Fruit fly (Drosophila melanogaster): ENCODE measurements around the gene CG1090.

DNA sequence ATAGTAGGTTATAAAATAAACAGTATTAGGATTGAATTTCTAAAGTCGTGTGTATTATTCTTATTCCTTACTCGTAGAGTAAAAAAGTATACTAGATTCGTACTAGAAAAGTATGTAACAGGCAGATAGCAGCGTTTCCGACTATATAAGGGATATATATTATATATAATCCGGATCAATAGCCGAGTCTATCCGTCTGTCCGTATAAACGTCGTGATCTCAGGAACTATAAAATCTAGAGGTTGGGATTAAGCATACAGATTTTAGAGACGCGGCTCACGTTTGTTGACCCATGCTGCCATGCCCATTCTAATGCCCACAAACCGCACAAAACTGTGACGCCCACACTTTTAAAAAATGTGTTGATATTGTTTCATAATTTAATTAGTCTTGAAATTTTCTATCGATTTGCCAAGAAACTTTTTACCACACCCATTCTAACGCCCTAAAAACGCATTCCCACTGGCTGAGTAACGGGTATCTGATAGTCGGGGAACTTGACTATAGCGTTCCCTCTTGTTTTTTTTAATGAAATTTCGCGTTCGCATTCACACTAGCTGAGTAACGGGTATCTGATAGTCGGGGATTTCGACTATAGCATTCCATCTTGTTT lies 42.4 kb downstream of the CG1090 start, which contains the start of gene CG9853:
- no peak for TF ChIP-seq eg (GFP tag; IDR thresholded peaks at IDR 0.05)
- TF ChIP-seq ss (GFP tag; optimal IDR thresholded peaks at IDR 0.05) = no peak
- no peak for TF ChIP-seq OdsH (GFP tag; optimal IDR thresholded peaks at IDR 0.05)
- TF ChIP-seq CG3919 (GFP tag; optimal IDR thresholded peaks at IDR 0.05) = no peak
- TF ChIP-seq acj6 (GFP tag; optimal IDR thresholded peaks at IDR 0.05) = no peak
- TF ChIP-seq spab (GFP tag; optimal IDR thresholded peaks at IDR 0.05) = no peak
- no peak for TF ChIP-seq CG9139 (GFP tag; optimal IDR thresholded peaks at IDR 0.05)
- no peak for TF ChIP-seq Lpt (GFP tag; optimal IDR thresholded peaks at IDR 0.05)
- TF ChIP-seq CG6276 (GFP tag; optimal IDR thresholded peaks at IDR 0.05) = no peak

All from whole organism, prepupa.